Worm (Caenorhabditis elegans): ENCODE data around the gene C03B1.4.

- TF ChIP-seq ama-1 (optimal IDR thresholded peaks at IDR 0.05) (no peak), elt-2 (tag; optimal IDR thresholded peaks at IDR 0.05) (no peak), R02D3.7 (tag; optimal IDR thresholded peaks at IDR 0.05) (no peak), nhr-76 (tag; optimal IDR thresholded peaks at IDR 0.05) (no peak), nhr-77 (tag; optimal IDR thresholded peaks at IDR 0.05) (no peak)
Observed at ce11 chrX:6365715-6366114, 1.4 kb downstream of the C03B1.4 start, which contains the start of gene C03B1.3.
